Fruit fly (Drosophila melanogaster) whole organism, embryonic: ENCODE results near the gene CG15891.

Experiments used
- Ada2b ChIP-seq: fragments of 200-800 bp; sonication (Bioruptor generic); IDR thresholded peaks from 2 replicates; pipeline ENCODE4 v1.3.6; 2022; ENCODE audit warnings: missing biosample characterization, missing genetic modification characterization
- Antp ChIP-seq: fragments of 200-800 bp; sonication (Bioruptor generic); optimal IDR thresholded peaks from 3 replicates; lab custom pipeline; 2016; ENCODE audit warnings: missing biosample characterization, missing genetic modification characterization
- Asciz ChIP-seq: fragments of 200-800 bp; sonication (Bioruptor generic); optimal IDR thresholded peaks from 2 replicates; lab custom pipeline; 2017; ENCODE audit warnings: missing biosample characterization, mild to moderate bottlenecking, missing genetic modification characterization, missing genetic modification reagents
- CG10267 ChIP-seq: fragments of 200-800 bp; sonication (Bioruptor generic); optimal IDR thresholded peaks from 2 replicates; lab custom pipeline; 2018; ENCODE audit warnings: missing biosample characterization, mild to moderate bottlenecking, missing genetic modification characterization, moderate library complexity
- CG13123 ChIP-seq: fragments of 200-800 bp; sonication (Bioruptor generic); optimal IDR thresholded peaks from 2 replicates; lab custom pipeline; 2016; ENCODE audit warnings: missing biosample characterization, missing genetic modification characterization
- CG14860 ChIP-seq: fragments of 200-800 bp; sonication (Bioruptor generic); IDR thresholded peaks from 3 replicates; pipeline ENCODE4 v1.3.6; 2022; ENCODE audit warnings: missing biosample characterization, missing genetic modification characterization; ENCODE audit not compliant: partially characterized antibody
- CG14965 ChIP-seq: fragments of 200-800 bp; sonication (Bioruptor generic); optimal IDR thresholded peaks from 2 replicates; lab custom pipeline; 2016; ENCODE audit warnings: missing biosample characterization, missing genetic modification characterization, borderline replicate concordance
- CG17328 ChIP-seq: fragments of 200-800 bp; sonication (Bioruptor generic); IDR thresholded peaks from 2 replicates; pipeline ENCODE4 v1.3.6; 2022; ENCODE audit warnings: missing biosample characterization, missing genetic modification characterization
- CG1832 ChIP-seq: fragments of 200-800 bp; sonication (Bioruptor generic); optimal IDR thresholded peaks from 2 replicates; lab custom pipeline; 2017; ENCODE audit warnings: missing biosample characterization, mild to moderate bottlenecking, missing genetic modification characterization, inconsistent platforms
- CG3065 ChIP-seq: fragments of 200-800 bp; sonication (Bioruptor generic); optimal IDR thresholded peaks from 2 replicates; lab custom pipeline; 2016; ENCODE audit warnings: missing biosample characterization, missing genetic modification characterization
- CG31365 ChIP-seq: fragments of 200-800 bp; sonication (Bioruptor generic); optimal IDR thresholded peaks from 2 replicates; lab custom pipeline; 2018; ENCODE audit warnings: missing biosample characterization, mild to moderate bottlenecking, missing genetic modification characterization
- CG31388 ChIP-seq: fragments of 200-800 bp; sonication (Bioruptor generic); optimal IDR thresholded peaks from 2 replicates; lab custom pipeline; 2016; ENCODE audit warnings: missing biosample characterization, missing genetic modification characterization
- CG3281 ChIP-seq: fragments of 200-800 bp; sonication (Bioruptor generic); optimal IDR thresholded peaks from 3 replicates; lab custom pipeline; 2017; ENCODE audit warnings: missing biosample characterization, mild to moderate bottlenecking, missing genetic modification characterization
- CG33557 ChIP-seq: fragments of 200-800 bp; sonication (Bioruptor generic); optimal IDR thresholded peaks from 2 replicates; lab custom pipeline; 2019; ENCODE audit warnings: missing biosample characterization, mild to moderate bottlenecking, missing genetic modification characterization, moderate library complexity
- CG34376 ChIP-seq: fragments of 200-800 bp; sonication (Bioruptor generic); optimal IDR thresholded peaks from 2 replicates; lab custom pipeline; 2018; ENCODE audit warnings: missing biosample characterization, mild to moderate bottlenecking, missing genetic modification characterization
- CG5180 ChIP-seq: fragments of 200-800 bp; sonication (Bioruptor generic); optimal IDR thresholded peaks from 3 replicates; lab custom pipeline; 2017; ENCODE audit warnings: missing biosample characterization, missing genetic modification characterization, mild to moderate bottlenecking, moderate library complexity, missing genetic modification reagents
- CG6254 ChIP-seq: fragments of 200-800 bp; sonication (Bioruptor generic); optimal IDR thresholded peaks from 3 replicates; lab custom pipeline; 2017; ENCODE audit warnings: mild to moderate bottlenecking, missing biosample characterization, missing genetic modification reagents, missing genetic modification characterization
- CG6854 ChIP-seq: fragments of 200-800 bp; sonication (Bioruptor generic); optimal IDR thresholded peaks from 3 replicates; lab custom pipeline; 2017; ENCODE audit warnings: missing biosample characterization, mild to moderate bottlenecking, missing genetic modification characterization
- CG8924 ChIP-seq: fragments of 200-800 bp; optimal IDR thresholded peaks from 3 replicates; lab custom pipeline; 2019; ENCODE audit warnings: missing biosample characterization, mild to moderate bottlenecking, missing genetic modification characterization, moderate library complexity
- CG9609 ChIP-seq: fragments of 200-800 bp; sonication (Bioruptor generic); optimal IDR thresholded peaks from 3 replicates; lab custom pipeline; 2016; ENCODE audit warnings: missing biosample characterization, missing genetic modification characterization
- CoRest ChIP-seq: fragments of 200-800 bp; sonication (Bioruptor generic); optimal IDR thresholded peaks from 3 replicates; lab custom pipeline; 2018; ENCODE audit warnings: missing biosample characterization, mild to moderate bottlenecking, missing genetic modification characterization, moderate library complexity
- MESR4 ChIP-seq: fragments of 200-800 bp; sonication (Bioruptor generic); optimal IDR thresholded peaks from 2 replicates; lab custom pipeline; 2018; ENCODE audit warnings: missing biosample characterization, mild to moderate bottlenecking, missing genetic modification characterization, moderate library complexity
- Mes4 ChIP-seq: fragments of 200-800 bp; sonication (Bioruptor generic); optimal IDR thresholded peaks from 2 replicates; lab custom pipeline; 2016; ENCODE audit warnings: missing biosample characterization, missing genetic modification characterization
- NfI ChIP-seq: fragments of 200-800 bp; sonication (Bioruptor generic); optimal IDR thresholded peaks from 3 replicates; lab custom pipeline; 2018; ENCODE audit warnings: missing biosample characterization, mild to moderate bottlenecking, missing genetic modification characterization, moderate library complexity
- Ptx1 ChIP-seq: fragments of 200-800 bp; sonication (Bioruptor generic); IDR thresholded peaks from 2 replicates; pipeline ENCODE4 v1.3.6; 2022; ENCODE audit warnings: missing biosample characterization, missing genetic modification characterization
- Side ChIP-seq: fragments of 200-800 bp; sonication (Bioruptor generic); optimal IDR thresholded peaks from 2 replicates; lab custom pipeline; 2016; ENCODE audit warnings: missing biosample characterization, missing genetic modification characterization
- YL-1 ChIP-seq: fragments of 200-800 bp; sonication (Bioruptor generic); optimal IDR thresholded peaks from 3 replicates; lab custom pipeline; 2017; ENCODE audit warnings: missing biosample characterization, mild to moderate bottlenecking, missing genetic modification characterization
- ase ChIP-seq: fragments of 200-800 bp; sonication (Bioruptor generic); IDR thresholded peaks from 3 replicates; pipeline ENCODE4 v1.3.6; 2022; ENCODE audit warnings: missing biosample characterization, missing genetic modification characterization
- bbx ChIP-seq: fragments of 200-800 bp; sonication (Bioruptor generic); IDR thresholded peaks from 2 replicates; pipeline ENCODE4 v1.3.6; 2022; ENCODE audit warnings: missing biosample characterization, missing genetic modification characterization; ENCODE audit not compliant: partially characterized antibody
- dimm ChIP-seq: fragments of 200-800 bp; sonication (Bioruptor generic); IDR thresholded peaks from 2 replicates; pipeline ENCODE4 v1.3.6; 2022; ENCODE audit warnings: missing biosample characterization, missing genetic modification characterization
- dysf ChIP-seq: fragments of 200-800 bp; sonication (Bioruptor generic); IDR thresholded peaks from 3 replicates; pipeline ENCODE4 v1.3.6; 2022; ENCODE audit warnings: missing biosample characterization, missing genetic modification characterization
- esg ChIP-seq: fragments of 200-800 bp; sonication (Bioruptor generic); conservative IDR thresholded peaks from 2 replicates; pipeline ENCODE4 v1.3.6; 2022; ENCODE audit warnings: missing biosample characterization, missing genetic modification characterization
- gsb ChIP-seq: fragments of 200-800 bp; sonication (Bioruptor generic); IDR thresholded peaks from 2 replicates; pipeline ENCODE4 v1.3.6; 2022; ENCODE audit warnings: missing biosample characterization, missing genetic modification characterization
- gsb-n ChIP-seq: fragments of 200-800 bp; sonication (Bioruptor generic); optimal IDR thresholded peaks from 3 replicates; lab custom pipeline; 2018; ENCODE audit warnings: missing biosample characterization, mild to moderate bottlenecking, missing genetic modification characterization
- gt ChIP-seq: fragments of 200-800 bp; sonication (Bioruptor generic); IDR thresholded peaks from 2 replicates; pipeline ENCODE4 v1.3.6; 2022; ENCODE audit warnings: missing biosample characterization, missing genetic modification characterization
- jumu ChIP-seq: fragments of 200-800 bp; sonication (Bioruptor generic); optimal IDR thresholded peaks from 3 replicates; lab custom pipeline; 2016; ENCODE audit warnings: missing biosample characterization, missing genetic modification characterization
- kah ChIP-seq: fragments of 200-800 bp; sonication (Bioruptor generic); optimal IDR thresholded peaks from 2 replicates; lab custom pipeline; 2018; ENCODE audit warnings: missing biosample characterization, mild to moderate bottlenecking, missing genetic modification characterization
- nau ChIP-seq: fragments of 200-800 bp; sonication (Bioruptor generic); optimal IDR thresholded peaks from 3 replicates; lab custom pipeline; 2017; ENCODE audit warnings: missing biosample characterization, mild to moderate bottlenecking, missing genetic modification characterization, missing genetic modification reagents
- nmo ChIP-seq: fragments of 200-800 bp; sonication (Bioruptor generic); optimal IDR thresholded peaks from 2 replicates; lab custom pipeline; 2018; ENCODE audit warnings: missing biosample characterization, mild to moderate bottlenecking, missing genetic modification characterization, moderate library complexity
- oc ChIP-seq: fragments of 200-800 bp; sonication (Bioruptor generic); optimal IDR thresholded peaks from 2 replicates; lab custom pipeline; 2018; ENCODE audit warnings: missing biosample characterization, mild to moderate bottlenecking, missing genetic modification characterization, moderate library complexity
- sens-2 ChIP-seq: fragments of 200-800 bp; sonication (Bioruptor generic); IDR thresholded peaks from 2 replicates; pipeline ENCODE4 v1.3.6; 2022; ENCODE audit warnings: missing biosample characterization, missing genetic modification characterization
- stc ChIP-seq: fragments of 200-800 bp; sonication (Bioruptor generic); IDR thresholded peaks from 2 replicates; pipeline ENCODE4 v1.3.6; 2022; ENCODE audit warnings: missing biosample characterization, missing genetic modification characterization
- tin ChIP-seq: fragments of 200-800 bp; sonication (Bioruptor generic); optimal IDR thresholded peaks from 3 replicates; lab custom pipeline; 2016; ENCODE audit warnings: missing biosample characterization, missing genetic modification characterization
- trh ChIP-seq: fragments of 200-800 bp; sonication (Bioruptor generic); optimal IDR thresholded peaks from 2 replicates; lab custom pipeline; 2016; ENCODE audit warnings: missing biosample characterization, missing genetic modification characterization
- twi ChIP-seq: fragments of 200-800 bp; optimal IDR thresholded peaks from 2 replicates; lab custom pipeline; 2019; ENCODE audit warnings: missing biosample characterization, mild to moderate bottlenecking, missing genetic modification characterization, moderate library complexity
- unc-4 ChIP-seq: fragments of 200-800 bp; sonication (Bioruptor generic); IDR thresholded peaks from 2 replicates; pipeline ENCODE4 v1.3.6; 2022; ENCODE audit warnings: missing biosample characterization, missing genetic modification characterization; ENCODE audit not compliant: partially characterized antibody
- vnd ChIP-seq: fragments of 200-800 bp; sonication (Bioruptor generic); IDR thresholded peaks from 3 replicates; pipeline ENCODE4 v1.3.6; 2022; ENCODE audit warnings: missing biosample characterization, missing genetic modification characterization; ENCODE audit not compliant: partially characterized antibody
- vvl ChIP-seq: fragments of 200-800 bp; sonication (Bioruptor generic); IDR thresholded peaks from 2 replicates; pipeline ENCODE4 v1.3.6; 2022; ENCODE audit warnings: missing biosample characterization, missing genetic modification characterization
- zf30C ChIP-seq: fragments of 200-800 bp; sonication (Bioruptor generic); optimal IDR thresholded peaks from 3 replicates; lab custom pipeline; 2018; ENCODE audit warnings: missing biosample characterization, mild to moderate bottlenecking, missing genetic modification characterization

The CG15891 gene

dm6 chrX:6330369-6330949 is 35.3 kb upstream of the CG15891 start, which contains the start of gene CG42240 (continued):
- TF ChIP-seq CG14860, result no peak
- peak; percentile 81 for TF ChIP-seq CG31388 (GFP tag; lab: Kevin White, UChicago)
- peak; percentile 87 for TF ChIP-seq CG10267 (tag; lab: Kevin White, UChicago)
- peak; percentile 51; the same call in 1 of the 2 replicates for TF ChIP-seq CG17328
- TF ChIP-seq CG14965 (GFP tag; lab: Kevin White, UChicago), result no peak
- peak; percentile 86 for TF ChIP-seq esg (GFP tag; lab: Robert Waterston, UW)
- TF ChIP-seq Mes4, result peak; percentile 82
- TF ChIP-seq zf30C (GFP tag; lab: Kevin White, UChicago), result peak; percentile 82
- TF ChIP-seq YL-1 (GFP tag; lab: Kevin White, UChicago), result peak; percentile 82
- TF ChIP-seq jumu (GFP tag; lab: Kevin White, UChicago), result peak; percentile 63
- TF ChIP-seq gsb (GFP tag; lab: Robert Waterston, UW), result 0 out of 2 replicates have a peak, but pooled peaks have one; percentile 61
- peak; percentile 95 for TF ChIP-seq CG8924 (tag; lab: Kevin White, UChicago)
- TF ChIP-seq kah (GFP tag; lab: Kevin White, UChicago), result peak; percentile 81
- no peak for TF ChIP-seq vnd (GFP tag; lab: Robert Waterston, UW)
- peak; percentile 95 for TF ChIP-seq CoRest (tag; lab: Kevin White, UChicago)
- TF ChIP-seq MESR4 (GFP tag; lab: Kevin White, UChicago), result peak; percentile 21
- peak; percentile 54 for TF ChIP-seq Antp
- TF ChIP-seq CG33557 (GFP tag; lab: Kevin White, UChicago), result peak; percentile 71
- no peak for TF ChIP-seq nau (GFP tag; lab: Kevin White, UChicago)
- peak; percentile 91 for TF ChIP-seq CG6854 (GFP tag; lab: Kevin White, UChicago)
- peak; percentile 79 for TF ChIP-seq oc
- peak; percentile 87 for TF ChIP-seq CG6254 (GFP tag; lab: Kevin White, UChicago)
- TF ChIP-seq gt (GFP tag; lab: Robert Waterston, UW), result 0 out of 2 replicates have a peak, but pooled peaks have one; percentile 23
- peak; percentile 71; the same call in 1 of the 2 replicates for TF ChIP-seq stc (GFP tag; lab: Robert Waterston, UW)
- peak; percentile 82 for TF ChIP-seq CG5180 (GFP tag; lab: Kevin White, UChicago)
- peak; percentile 87 for TF ChIP-seq CG34376
- TF ChIP-seq CG13123, result peak; percentile 55
- TF ChIP-seq gsb-n (tag; lab: Kevin White, UChicago), result peak; percentile 85
- TF ChIP-seq dysf, result peak; percentile 93
- peak; percentile 57 for TF ChIP-seq CG9609 (GFP tag; lab: Kevin White, UChicago)
- TF ChIP-seq trh (GFP tag; lab: Kevin White, UChicago), result peak; percentile 61
- no peak for TF ChIP-seq CG1832 (GFP tag; lab: Kevin White, UChicago)
- peak; percentile 78 for TF ChIP-seq vvl
- TF ChIP-seq ase (GFP tag; lab: Robert Waterston, UW), result peak; percentile 58; the same call in 1 of the 3 replicates
- 0 out of 2 replicates have a peak, but pooled peaks have one; percentile 32 for TF ChIP-seq dimm (GFP tag; lab: Robert Waterston, UW)
- TF ChIP-seq Ptx1 (GFP tag; lab: Robert Waterston, UW), result peak; percentile 88
- peak; percentile 63 for TF ChIP-seq Side (GFP tag; lab: Kevin White, UChicago)
- no peak for TF ChIP-seq unc-4
- peak; percentile 96 for TF ChIP-seq nmo
- TF ChIP-seq CG3281 (GFP tag; lab: Kevin White, UChicago), result peak; percentile 93
- peak; percentile 73 for TF ChIP-seq CG3065 (GFP tag; lab: Kevin White, UChicago)
- peak; percentile 92 for TF ChIP-seq Asciz (GFP tag; lab: Kevin White, UChicago)
- peak; percentile 90 for TF ChIP-seq tin (GFP tag; lab: Kevin White, UChicago)
- no peak for TF ChIP-seq sens-2 (GFP tag; lab: Robert Waterston, UW)
- TF ChIP-seq twi (tag; lab: Kevin White, UChicago), result peak; percentile 83
- no peak for TF ChIP-seq bbx (GFP tag; lab: Robert Waterston, UW)
- TF ChIP-seq Ada2b (GFP tag; lab: Robert Waterston, UW), result peak; percentile 76
- peak; percentile 88 for TF ChIP-seq NfI
- TF ChIP-seq CG31365 (tag; lab: Kevin White, UChicago), result peak; percentile 45
